Worm (Caenorhabditis elegans) whole organism, young adult: Measurements from ENCODE around the gene T19C4.5.

Experiments
- B0336.3 ChIP-seq: fragments of 200-800 bp; sonication (Bioruptor generic); IDR thresholded peaks from 2 replicates; pipeline ENCODE4 v1.3.6; 2022; ENCODE audit warnings: missing genetic modification characterization, missing compliant biosample characterization
- C06A6.2 ChIP-seq: fragments of 200-800 bp; sonication (Bioruptor generic); conservative IDR thresholded peaks from 2 replicates; pipeline ENCODE4 v1.3.6; 2022; ENCODE audit warnings: missing genetic modification characterization, missing compliant biosample characterization
- D2030.7 ChIP-seq: fragments of 200-800 bp; sonication (Bioruptor generic); IDR thresholded peaks from 2 replicates; pipeline ENCODE4 v1.3.6; 2022; ENCODE audit warnings: missing genetic modification reagents, missing genetic modification characterization, missing compliant biosample characterization
- F10E7.11 ChIP-seq: sonication (generic microtip); optimal IDR thresholded peaks from 2 replicates; lab custom pipeline; 2017; ENCODE audit warnings: mild to moderate bottlenecking, missing genetic modification characterization, moderate library complexity, missing compliant biosample characterization
- F39B2.1 ChIP-seq: fragments of 200-800 bp; sonication (Bioruptor generic); IDR thresholded peaks from 2 replicates; pipeline ENCODE4 v1.3.6; 2022; ENCODE audit warnings: missing genetic modification reagents, missing genetic modification characterization, missing compliant biosample characterization
- F49E8.2 ChIP-seq: sonication (generic microtip); optimal IDR thresholded peaks from 3 replicates; lab custom pipeline; 2017; ENCODE audit warnings: missing genetic modification characterization, mild to moderate bottlenecking, missing compliant biosample characterization, antibody characterized with exemption, moderate library complexity; ENCODE audit not compliant: insufficient read depth
- F52B5.7 ChIP-seq: sonication (generic microtip); optimal IDR thresholded peaks from 2 replicates; lab custom pipeline; 2016; ENCODE audit warnings: mild to moderate bottlenecking, missing genetic modification characterization, missing compliant biosample characterization
- T26A5.8 ChIP-seq: sonication (generic microtip); optimal IDR thresholded peaks from 2 replicates; lab custom pipeline; 2016; ENCODE audit warnings: missing genetic modification characterization, missing compliant biosample characterization
- Y56A3A.18 ChIP-seq: fragments of 200-800 bp; sonication (Bioruptor generic); IDR thresholded peaks from 2 replicates; pipeline ENCODE4 v1.3.6; 2022; ENCODE audit warnings: missing genetic modification reagents, missing genetic modification characterization, missing compliant biosample characterization
- Y95B8A.8 ChIP-seq: fragments of 200-800 bp; sonication (Bioruptor generic); IDR thresholded peaks from 2 replicates; pipeline ENCODE4 v1.3.6; 2022; ENCODE audit warnings: missing genetic modification reagents, missing genetic modification characterization, missing compliant biosample characterization
- aptf-3 ChIP-seq: fragments of 200-800 bp; sonication (Bioruptor generic); IDR thresholded peaks from 2 replicates; pipeline ENCODE4 v1.3.6; 2022; ENCODE audit warnings: missing genetic modification characterization, missing compliant biosample characterization
- bed-1 ChIP-seq: fragments of 200-800 bp; sonication (Bioruptor generic); IDR thresholded peaks from 2 replicates; pipeline ENCODE4 v1.3.6; 2022; ENCODE audit warnings: missing genetic modification reagents, missing genetic modification characterization, missing compliant biosample characterization
- ceh-27 ChIP-seq: fragments of 200-800 bp; sonication (Bioruptor generic); optimal IDR thresholded peaks from 2 replicates; lab custom pipeline; 2018; ENCODE audit warnings: mild to moderate bottlenecking, missing genetic modification characterization, moderate library complexity, missing compliant biosample characterization
- ceh-40 ChIP-seq: fragments of 200-800 bp; sonication (Bioruptor generic); IDR thresholded peaks from 2 replicates; pipeline ENCODE4 v1.3.6; 2022; ENCODE audit warnings: missing genetic modification characterization, missing compliant biosample characterization
- ceh-58 ChIP-seq: fragments of 200-800 bp; sonication (Bioruptor generic); IDR thresholded peaks from 2 replicates; pipeline ENCODE4 v1.3.6; 2022; ENCODE audit warnings: missing genetic modification characterization, missing compliant biosample characterization
- die-1 ChIP-seq: sonication (generic microtip); optimal IDR thresholded peaks from 2 replicates; lab custom pipeline; 2016; ENCODE audit warnings: missing genotype, mild to moderate bottlenecking, missing genetic modification characterization, missing compliant biosample characterization
- dpff-1 ChIP-seq: sonication (generic microtip); optimal IDR thresholded peaks from 2 replicates; lab custom pipeline; 2017; ENCODE audit warnings: mild to moderate bottlenecking, missing genetic modification characterization, missing compliant biosample characterization
- lag-1 ChIP-seq: fragments of 200-800 bp; sonication (Bioruptor generic); IDR thresholded peaks from 2 replicates; pipeline ENCODE4 v1.3.6; 2022; ENCODE audit warnings: missing genetic modification reagents, missing genetic modification characterization, missing compliant biosample characterization
- lin-54 ChIP-seq: fragments of 200-800 bp; sonication (Bioruptor generic); optimal IDR thresholded peaks from 2 replicates; lab custom pipeline; 2018; ENCODE audit warnings: mild to moderate bottlenecking, missing genetic modification characterization, missing compliant biosample characterization
- lir-1 ChIP-seq: fragments of 200-800 bp; sonication (Bioruptor generic); conservative IDR thresholded peaks from 2 replicates; pipeline ENCODE4 v1.3.6; 2022; ENCODE audit warnings: missing genetic modification reagents, missing genetic modification characterization, missing compliant biosample characterization
- madf-10 ChIP-seq: sonication (generic microtip); optimal IDR thresholded peaks from 2 replicates; lab custom pipeline; 2016; ENCODE audit warnings: mild to moderate bottlenecking, missing genetic modification characterization, missing compliant biosample characterization
- mel-28 ChIP-seq: sonication (generic microtip); optimal IDR thresholded peaks from 2 replicates; lab custom pipeline; 2016; ENCODE audit warnings: borderline replicate concordance, mild to moderate bottlenecking, missing genetic modification characterization, missing compliant biosample characterization
- mes-4 ChIP-seq: sonication (generic microtip); optimal IDR thresholded peaks from 2 replicates; lab custom pipeline; 2016; ENCODE audit warnings: missing genotype, missing genetic modification characterization, missing compliant biosample characterization
- nhr-27 ChIP-seq: fragments of 200-800 bp; sonication (Bioruptor generic); optimal IDR thresholded peaks from 2 replicates; lab custom pipeline; 2018; ENCODE audit warnings: mild to moderate bottlenecking, missing genetic modification characterization, moderate library complexity, missing compliant biosample characterization
- rpc-1 ChIP-seq, 2 experiments: fragments of 150-350 bp in 1 of 2; sonication (generic microtip) in 1 of 2; optimal IDR thresholded peaks; 2 replicates each; lab custom pipeline; 2014 to 2018; ENCODE audit warnings: missing biosample characterization in 1 of 2, missing genetic modification characterization in 1 of 2, missing genetic modification reagents in 1 of 2, missing genotype in 1 of 2
- sdz-38 ChIP-seq: sonication (generic microtip); optimal IDR thresholded peaks from 2 replicates; lab custom pipeline; 2016; ENCODE audit warnings: missing genotype, missing genetic modification characterization, missing compliant biosample characterization
- sea-2 ChIP-seq: fragments of 200-800 bp; sonication (Bioruptor generic); IDR thresholded peaks from 2 replicates; pipeline ENCODE4 v1.3.6; 2022; ENCODE audit warnings: missing genetic modification characterization, missing compliant biosample characterization
- snpc-1.3 ChIP-seq: sonication (generic microtip); optimal IDR thresholded peaks from 2 replicates; lab custom pipeline; 2017; ENCODE audit warnings: missing genetic modification characterization, mild to moderate bottlenecking, missing compliant biosample characterization, antibody characterized with exemption, moderate library complexity, missing genotype, missing genetic modification reagents; ENCODE audit not compliant: insufficient read depth
- snpc-4 ChIP-seq, 5 experiments: fragments of 150-350 bp in 1 of 5; sonication (generic microtip) in 4 of 5; optimal IDR thresholded peaks; 2 replicates each; lab custom pipeline; 2014 to 2018; ENCODE audit warnings: missing genetic modification characterization in 5 of 5, missing biosample characterization in 3 of 5, antibody characterized with exemption in 2 of 5, mild to moderate bottlenecking in 2 of 5, missing compliant biosample characterization in 2 of 5, missing genotype in 2 of 5, moderate library complexity in 2 of 5, missing genetic modification reagents in 1 of 5
- somi-1 ChIP-seq: fragments of 200-800 bp; sonication (Bioruptor generic); optimal IDR thresholded peaks from 2 replicates; lab custom pipeline; 2018; ENCODE audit warnings: mild to moderate bottlenecking, missing genetic modification characterization, missing compliant biosample characterization
- tbp1 ChIP-seq: fragments of 200-800 bp; sonication (Bioruptor generic); optimal IDR thresholded peaks from 2 replicates; lab custom pipeline; 2018; ENCODE audit warnings: mild to moderate bottlenecking, missing genetic modification characterization, missing compliant biosample characterization
- unc-130 ChIP-seq: sonication (generic microtip); optimal IDR thresholded peaks from 2 replicates; lab custom pipeline; 2016; ENCODE audit warnings: missing genetic modification reagents, missing genetic modification characterization, missing compliant biosample characterization
- unc-62 ChIP-seq: fragments of 150-350 bp; optimal IDR thresholded peaks from 2 replicates; lab custom pipeline; 2014; ENCODE audit warnings: missing biosample characterization, missing genetic modification reagents, missing genetic modification characterization
- xnd-1 ChIP-seq: sonication (generic microtip); optimal IDR thresholded peaks from 2 replicates; lab custom pipeline; 2016; ENCODE audit warnings: missing genotype, missing genetic modification reagents, missing genetic modification characterization, missing compliant biosample characterization
- zfh-2 ChIP-seq: fragments of 200-800 bp; sonication (Bioruptor generic); conservative IDR thresholded peaks from 2 replicates; pipeline ENCODE4 v1.3.6; 2022; ENCODE audit warnings: missing genetic modification reagents, missing genetic modification characterization, missing compliant biosample characterization
- zim-3 ChIP-seq: sonication (generic microtip); optimal IDR thresholded peaks from 2 replicates; lab custom pipeline; 2017; ENCODE audit warnings: mild to moderate bottlenecking, missing genetic modification characterization, moderate library complexity, missing compliant biosample characterization
- ztf-22 ChIP-seq: fragments of 200-800 bp; sonication (Bioruptor generic); optimal IDR thresholded peaks from 2 replicates; lab custom pipeline; 2018; ENCODE audit warnings: mild to moderate bottlenecking, missing genetic modification characterization, moderate library complexity, missing compliant biosample characterization
- ztf-25 ChIP-seq: fragments of 200-800 bp; sonication (Bioruptor generic); IDR thresholded peaks from 2 replicates; pipeline ENCODE4 v1.3.6; 2022; ENCODE audit warnings: missing genetic modification reagents, missing genetic modification characterization, missing compliant biosample characterization
- ztf-26 ChIP-seq: sonication (generic microtip); optimal IDR thresholded peaks from 2 replicates; lab custom pipeline; 2017; ENCODE audit warnings: missing genetic modification characterization, missing compliant biosample characterization

Gene T19C4.5

DNA sequence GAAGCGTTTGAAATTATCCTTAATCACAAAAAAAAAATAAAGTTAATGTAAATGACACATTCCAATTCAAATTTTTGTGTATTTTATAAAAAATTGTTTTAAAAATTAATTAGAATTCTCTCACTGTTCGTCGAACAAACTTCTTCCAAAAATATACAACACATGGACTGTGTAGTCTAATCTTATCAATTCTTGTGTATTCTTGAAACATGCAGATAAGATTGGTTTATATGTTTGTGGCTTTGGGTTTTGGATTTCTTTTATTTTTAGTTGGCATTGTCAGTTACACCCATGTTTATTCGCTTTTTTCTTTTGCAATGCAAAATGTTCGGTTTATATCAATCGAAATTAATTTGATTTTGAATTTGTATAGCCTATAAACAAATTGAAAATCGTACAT lies 48.4 kb downstream of the T19C4.5 start:
- no peak for TF ChIP-seq sea-2
- TF ChIP-seq T26A5.8 (tag; lab: Kevin White, UChicago): no peak
- TF ChIP-seq ztf-26 (tag; lab: Kevin White, UChicago): no peak
- TF ChIP-seq lag-1 (GFP tag; lab: Robert Waterston, UW): no peak
- no peak for TF ChIP-seq tbp1 (GFP tag; lab: Kevin White, UChicago)
- no peak for TF ChIP-seq ceh-58 (GFP tag; lab: Robert Waterston, UW)
- no peak for TF ChIP-seq F39B2.1 (GFP tag; lab: Robert Waterston, UW)
- no peak for TF ChIP-seq mes-4 (tag; lab: Kevin White, UChicago)
- no peak for TF ChIP-seq rpc-1 (optimal IDR thresholded peaks at IDR 0.05; lab: Kevin White, UChicago)
- no peak for TF ChIP-seq rpc-1 (tag; optimal IDR thresholded peaks at IDR 0.05; lab: Kevin White, UChicago)
- TF ChIP-seq ztf-25 (GFP tag; lab: Robert Waterston, UW): no peak
- no peak for TF ChIP-seq mel-28 (tag; lab: Kevin White, UChicago)
- TF ChIP-seq ceh-27 (GFP tag; lab: Kevin White, UChicago): no peak
- no peak for TF ChIP-seq D2030.7
- TF ChIP-seq ceh-40 (GFP tag; lab: Robert Waterston, UW): no peak
- TF ChIP-seq F49E8.2 (tag; lab: Kevin White, UChicago): no peak
- TF ChIP-seq Y56A3A.18: no peak
- TF ChIP-seq F52B5.7 (tag; lab: Kevin White, UChicago): no peak
- TF ChIP-seq B0336.3: no peak
- no peak for TF ChIP-seq nhr-27

DNA sequence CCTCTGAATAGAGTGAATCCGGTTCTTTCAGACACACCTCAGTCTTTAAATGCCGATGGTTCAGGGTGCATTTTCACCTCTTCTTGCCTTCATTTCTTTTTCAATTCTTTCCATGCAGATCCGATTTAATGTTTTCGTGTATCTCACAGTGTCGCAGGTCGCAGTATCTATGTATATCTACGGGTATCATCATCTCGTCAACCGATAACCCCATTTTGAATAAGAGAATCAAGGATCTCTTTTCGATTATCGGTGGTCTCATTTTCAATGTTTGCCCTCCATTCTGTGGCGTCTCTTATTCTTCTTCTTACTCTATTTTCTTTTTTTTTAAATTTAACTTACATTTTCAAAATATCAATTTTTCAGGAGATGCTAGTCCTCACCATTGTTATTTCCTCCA lies 48.9 kb downstream of the T19C4.5 start, which contains the start of gene T19B10.2:
Gene T19B10.2 (plus strand): TSS at position 367 of the 400 bp plus-strand sequence.
- no peak for TF ChIP-seq ztf-26 (tag; lab: Kevin White, UChicago)
- TF ChIP-seq zim-3 (tag; lab: Kevin White, UChicago): no peak
- TF ChIP-seq C06A6.2 (GFP tag; lab: Robert Waterston, UW): no peak
- TF ChIP-seq bed-1 (GFP tag; lab: Robert Waterston, UW): no peak
- no peak for TF ChIP-seq F49E8.2 (tag; lab: Kevin White, UChicago)
- no peak for TF ChIP-seq F10E7.11 (tag; lab: Kevin White, UChicago)
- no peak for TF ChIP-seq lin-54
- TF ChIP-seq sdz-38 (tag; lab: Kevin White, UChicago): no peak
- TF ChIP-seq Y95B8A.8 (GFP tag; lab: Robert Waterston, UW): no peak
- no peak for TF ChIP-seq die-1 (tag; lab: Kevin White, UChicago)
- TF ChIP-seq unc-62: no peak
- no peak for TF ChIP-seq madf-10 (tag; lab: Kevin White, UChicago)
- TF ChIP-seq aptf-3 (GFP tag; lab: Robert Waterston, UW): no peak
- no peak for TF ChIP-seq sea-2
- TF ChIP-seq dpff-1 (tag; lab: Kevin White, UChicago): no peak

DNA sequence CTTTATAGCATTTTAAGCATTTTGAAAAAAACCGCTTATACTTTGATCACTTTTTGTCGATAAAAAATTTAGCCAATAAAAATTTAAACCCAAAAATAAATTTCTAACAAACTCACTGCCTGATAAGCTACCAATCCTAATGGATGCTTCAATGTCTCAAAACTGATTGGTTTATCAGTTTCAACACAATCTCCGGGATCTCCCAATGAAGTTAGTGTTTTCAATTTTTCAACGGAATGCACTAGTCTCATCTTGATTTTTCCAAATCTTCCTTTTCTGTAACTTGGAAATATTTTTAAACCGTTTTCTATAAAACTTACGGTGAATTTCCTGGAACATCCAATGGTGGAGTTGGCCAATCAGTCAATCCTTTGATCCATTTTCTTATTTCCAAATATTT lies 51.7 kb downstream of the T19C4.5 start:
- TF ChIP-seq unc-130 (GFP tag; lab: Kevin White, UChicago) (no peak), somi-1 (GFP tag; lab: Kevin White, UChicago) (no peak), zim-3 (tag; lab: Kevin White, UChicago) (no peak), lir-1 (GFP tag; lab: Robert Waterston, UW) (no peak), ztf-22 (GFP tag; lab: Kevin White, UChicago) (no peak), C06A6.2 (GFP tag; lab: Robert Waterston, UW) (no peak), sea-2 (no peak), zfh-2 (no peak), snpc-1.3 (tag; lab: Kevin White, UChicago) (no peak), xnd-1 (tag; lab: Kevin White, UChicago) (no peak), snpc-4 (GFP tag; optimal IDR thresholded peaks at IDR 0.05; lab: Kevin White, UChicago) (no peak), snpc-4 (tag; optimal IDR thresholded peaks at IDR 0.05; lab: Kevin White, UChicago) (no peak)
